Fruit fly (Drosophila melanogaster) whole organism, adult: ENCODE measurements around the gene Nil.

Experiments used
- CG1620 ChIP-seq: fragments of 200-800 bp; sonication (Bioruptor generic); optimal IDR thresholded peaks from 2 replicates; lab custom pipeline; 2016; ENCODE audit warnings: missing biosample characterization, missing genetic modification characterization
- CG7045 ChIP-seq: fragments of 200-800 bp; sonication (Bioruptor generic); optimal IDR thresholded peaks from 2 replicates; lab custom pipeline; 2017; ENCODE audit warnings: missing biosample characterization, mild to moderate bottlenecking, missing genetic modification characterization
- Hr96 ChIP-seq: fragments of 200-800 bp; sonication (Bioruptor generic); optimal IDR thresholded peaks from 2 replicates; lab custom pipeline; 2016; ENCODE audit warnings: missing biosample characterization, missing genetic modification characterization

DNA sequence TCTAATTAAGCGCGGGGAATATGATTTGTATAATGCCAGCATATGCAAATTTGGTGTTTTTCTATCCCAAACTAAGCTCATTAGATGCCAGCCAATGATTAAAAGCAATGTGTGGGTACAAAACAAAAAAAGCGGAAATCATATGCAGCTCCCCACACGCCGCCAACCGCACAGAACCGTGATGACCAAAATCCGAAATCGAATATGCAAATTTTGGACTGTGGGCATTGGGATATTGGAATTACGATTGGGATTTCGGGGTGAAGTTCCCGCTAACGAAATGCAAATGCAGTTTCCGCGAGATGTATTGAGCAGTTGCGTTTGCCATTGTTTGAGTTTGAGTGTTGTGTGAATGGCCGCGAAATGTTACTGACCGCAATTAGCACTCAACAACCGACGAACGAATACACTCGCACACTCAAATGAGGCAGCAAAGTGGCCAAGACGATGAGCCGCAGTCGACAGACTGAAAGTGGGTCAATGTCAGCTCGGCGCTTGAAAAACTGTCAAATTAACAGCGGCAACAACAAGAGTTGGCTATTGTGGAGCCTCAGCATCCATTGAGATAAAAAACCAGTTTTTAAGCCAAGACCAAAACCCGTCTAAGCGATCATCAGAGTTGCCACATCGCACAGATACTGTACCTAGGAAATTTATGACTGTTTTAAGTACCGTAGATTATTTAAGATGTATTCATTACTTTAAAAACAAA is 13.2 kb downstream of the Nil start:
- no peak for TF ChIP-seq CG7045 (GFP tag; lab: Kevin White, UChicago)
- TF ChIP-seq CG1620: no peak
- TF ChIP-seq Hr96 (GFP tag; lab: Kevin White, UChicago): no peak
